Worm (Caenorhabditis elegans) whole organism, young adult: Measurements from ENCODE around the gene vit-2.

Experiments used
- D2030.7 ChIP-seq: fragments of 200-800 bp; sonication (Bioruptor generic); IDR thresholded peaks from 2 replicates; pipeline ENCODE4 v1.3.6; 2022; ENCODE audit warnings: missing genetic modification reagents, missing genetic modification characterization, missing compliant biosample characterization
- F23B12.7 ChIP-seq: sonication (generic microtip); optimal IDR thresholded peaks from 2 replicates; lab custom pipeline; 2017; ENCODE audit warnings: missing genetic modification characterization, mild to moderate bottlenecking, missing compliant biosample characterization, antibody characterized with exemption, moderate library complexity; ENCODE audit not compliant: insufficient read depth
- ama-1 ChIP-seq, 3 experiments: fragments of 150-350 bp in 1 of 3; sonication (generic microtip) in 2 of 3; optimal IDR thresholded peaks; 2 replicates each; lab custom pipeline; 2014 to 2018; ENCODE audit warnings: missing biosample characterization in 2 of 3, missing genetic modification characterization in 2 of 3, missing genetic modification reagents in 2 of 3
- aptf-2 ChIP-seq: fragments of 200-800 bp; sonication (Bioruptor generic); conservative IDR thresholded peaks from 2 replicates; pipeline ENCODE4 v1.3.6; 2022; ENCODE audit warnings: missing genetic modification reagents, missing genetic modification characterization, missing compliant biosample characterization
- chd-7 ChIP-seq: sonication (generic microtip); optimal IDR thresholded peaks from 2 replicates; lab custom pipeline; 2016; ENCODE audit warnings: mild to moderate bottlenecking, missing genetic modification characterization, moderate library complexity, missing compliant biosample characterization
- ets-4 ChIP-seq: fragments of 200-800 bp; sonication (Bioruptor generic); optimal IDR thresholded peaks from 2 replicates; lab custom pipeline; 2018; ENCODE audit warnings: mild to moderate bottlenecking, missing genetic modification characterization, missing compliant biosample characterization
- fkh-3 ChIP-seq: sonication (generic microtip); optimal IDR thresholded peaks from 2 replicates; lab custom pipeline; 2016; ENCODE audit warnings: mild to moderate bottlenecking, missing genetic modification characterization, missing compliant biosample characterization
- hlh-26 ChIP-seq: fragments of 200-800 bp; sonication (Bioruptor generic); conservative IDR thresholded peaks from 2 replicates; pipeline ENCODE4 v1.3.6; 2022; ENCODE audit warnings: missing genetic modification reagents, missing genetic modification characterization, missing compliant biosample characterization
- hrde-1 ChIP-seq: sonication (generic microtip); optimal IDR thresholded peaks from 2 replicates; lab custom pipeline; 2016; ENCODE audit warnings: missing genetic modification characterization, mild to moderate bottlenecking, missing compliant biosample characterization, moderate library complexity, missing genotype, missing genetic modification reagents, borderline replicate concordance
- nhr-90 ChIP-seq: sonication (generic microtip); optimal IDR thresholded peaks from 2 replicates; lab custom pipeline; 2016; ENCODE audit warnings: missing genotype, mild to moderate bottlenecking, missing genetic modification characterization, missing compliant biosample characterization
- snpc-4 ChIP-seq, 5 experiments: fragments of 150-350 bp in 1 of 5; sonication (generic microtip) in 4 of 5; optimal IDR thresholded peaks; 2 replicates each; lab custom pipeline; 2014 to 2018; ENCODE audit warnings: missing genetic modification characterization in 5 of 5, missing biosample characterization in 3 of 5, antibody characterized with exemption in 2 of 5, mild to moderate bottlenecking in 2 of 5, missing compliant biosample characterization in 2 of 5, missing genotype in 2 of 5, moderate library complexity in 2 of 5, missing genetic modification reagents in 1 of 5
- zim-3 ChIP-seq: sonication (generic microtip); optimal IDR thresholded peaks from 2 replicates; lab custom pipeline; 2017; ENCODE audit warnings: mild to moderate bottlenecking, missing genetic modification characterization, moderate library complexity, missing compliant biosample characterization
- ztf-6 ChIP-seq: fragments of 200-800 bp; sonication (Bioruptor generic); IDR thresholded peaks from 2 replicates; pipeline ENCODE4 v1.3.6; 2022; ENCODE audit warnings: missing genetic modification reagents, missing genetic modification characterization, missing compliant biosample characterization

ce11 chrX:5133980-5134379 lies 33.1 kb downstream of the vit-2 start, which contains the start of gene tbc-7:
- TF ChIP-seq hlh-26 (GFP tag; lab: Robert Waterston, UW) (no peak), chd-7 (tag; lab: Kevin White, UChicago) (no peak), fkh-3 (no peak), snpc-4 (GFP tag; optimal IDR thresholded peaks at IDR 0.05; lab: Kevin White, UChicago) (no peak), snpc-4 (tag; optimal IDR thresholded peaks at IDR 0.05; lab: Kevin White, UChicago) (no peak), nhr-90 (tag; lab: Kevin White, UChicago) (no peak), F23B12.7 (tag; lab: Kevin White, UChicago) (no peak), aptf-2 (GFP tag; lab: Robert Waterston, UW) (no peak), ets-4 (GFP tag; lab: Kevin White, UChicago) (no peak), zim-3 (tag; lab: Kevin White, UChicago) (no peak), ama-1 (optimal IDR thresholded peaks at IDR 0.05; lab: Kevin White, UChicago) (no peak), ama-1 (GFP tag; optimal IDR thresholded peaks at IDR 0.05; lab: Kevin White, UChicago) (no peak), D2030.7 (no peak), ztf-6 (GFP tag; lab: Robert Waterston, UW) (no peak), hrde-1 (tag; lab: Kevin White, UChicago) (no peak)
